Worm (Caenorhabditis elegans) whole organism, dauer: ENCODE measurements around the gene cct-6.

ENCODE experiments used
- unc-62 ChIP-seq: sonication (generic microtip); optimal IDR thresholded peaks from 2 replicates; lab custom pipeline; 2017; ENCODE audit warnings: missing biosample characterization, missing genetic modification reagents, missing genetic modification characterization

Gene cct-6

DNA sequence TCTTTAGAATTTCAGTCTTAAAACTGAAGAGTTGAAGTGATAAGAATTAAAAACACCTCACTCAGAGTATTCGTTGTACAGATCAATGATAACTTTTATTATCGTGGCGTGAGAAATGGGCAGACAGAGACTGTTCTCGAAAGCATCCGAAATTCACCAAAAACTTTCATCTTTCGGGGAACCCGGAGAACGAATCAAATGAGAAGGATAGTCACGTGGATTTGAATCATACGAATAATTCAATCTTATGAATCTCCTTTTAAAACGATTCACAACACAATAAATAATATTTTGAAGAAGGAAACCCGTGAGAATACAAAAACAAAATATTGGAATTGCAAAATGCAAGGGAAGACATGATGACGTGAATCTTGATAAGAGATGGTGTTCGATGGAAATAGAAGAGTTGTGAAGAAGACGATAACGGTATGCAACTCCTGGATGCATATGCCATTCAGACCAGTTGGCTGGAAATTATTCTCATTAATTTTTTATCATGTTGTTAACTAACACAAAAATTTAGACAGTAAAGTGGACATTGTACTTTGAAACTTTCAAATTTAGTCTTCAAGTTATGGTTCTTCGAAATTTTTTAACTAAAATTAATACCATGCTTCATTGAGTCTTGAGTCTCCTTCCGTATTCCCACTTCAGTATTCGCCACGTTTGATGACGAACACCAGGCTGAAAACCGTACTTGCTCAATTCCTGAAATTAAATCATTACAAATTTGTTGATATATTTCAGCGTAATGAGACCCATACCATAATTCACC, 21.6 kb upstream of the cct-6 start:
- no peak for TF ChIP-seq unc-62 (GFP tag; lab: Kevin White, UChicago)

DNA sequence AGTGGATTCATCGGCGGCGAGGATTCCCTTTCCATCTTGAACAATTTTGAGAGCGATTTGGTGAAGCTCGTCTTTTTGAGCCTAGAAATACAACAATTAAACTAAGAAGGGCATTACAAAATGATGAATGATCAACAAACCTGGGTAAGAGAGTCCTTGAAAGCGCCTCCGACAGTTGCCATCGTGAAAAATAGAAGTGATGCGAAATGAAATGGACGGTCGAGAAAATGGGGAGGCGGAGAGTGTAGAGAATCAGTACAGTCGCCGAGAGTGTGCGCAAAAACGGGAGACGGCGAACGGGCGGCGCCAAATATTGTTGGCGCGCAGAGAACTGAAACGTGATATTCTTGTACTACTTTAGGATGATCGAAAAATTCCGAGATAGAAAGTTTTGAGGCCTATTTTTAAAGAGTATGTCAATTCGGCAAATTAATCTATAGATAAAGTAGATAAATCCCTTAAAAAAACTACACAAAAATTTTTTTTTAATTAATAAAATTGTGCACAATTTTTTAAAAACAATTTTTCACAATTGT, 20.7 kb upstream of the cct-6 start, which contains the start of gene aldo-2:
Gene aldo-2 (minus strand): TSS at position 486 of the 536 bp plus-strand sequence.
- TF ChIP-seq unc-62 (GFP tag; lab: Kevin White, UChicago): no peak

ce11 chrIII:5875705-5876104, 20.2 kb upstream of the cct-6 start:
- TF ChIP-seq unc-62 (GFP tag; lab: Kevin White, UChicago): no peak

DNA sequence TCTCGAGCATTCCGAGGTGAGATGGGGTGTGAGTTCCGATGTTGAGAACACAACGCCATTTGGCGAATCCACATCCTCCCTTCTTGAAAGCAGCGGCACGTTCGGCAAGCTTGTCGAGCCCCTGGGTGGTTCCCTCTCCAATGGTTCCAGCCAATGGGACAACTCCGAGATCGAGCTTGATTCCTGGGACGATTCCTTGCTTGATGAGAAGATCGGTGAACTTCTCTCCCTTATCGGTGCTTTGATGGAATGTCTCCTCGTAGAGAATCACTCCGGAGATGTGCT, 19.9 kb upstream of the cct-6 start:
- no peak for TF ChIP-seq unc-62 (GFP tag; lab: Kevin White, UChicago)

ce11 chrIII:5874664-5875417, 19.4 kb upstream of the cct-6 start:
- no peak for TF ChIP-seq unc-62 (GFP tag; lab: Kevin White, UChicago)

DNA sequence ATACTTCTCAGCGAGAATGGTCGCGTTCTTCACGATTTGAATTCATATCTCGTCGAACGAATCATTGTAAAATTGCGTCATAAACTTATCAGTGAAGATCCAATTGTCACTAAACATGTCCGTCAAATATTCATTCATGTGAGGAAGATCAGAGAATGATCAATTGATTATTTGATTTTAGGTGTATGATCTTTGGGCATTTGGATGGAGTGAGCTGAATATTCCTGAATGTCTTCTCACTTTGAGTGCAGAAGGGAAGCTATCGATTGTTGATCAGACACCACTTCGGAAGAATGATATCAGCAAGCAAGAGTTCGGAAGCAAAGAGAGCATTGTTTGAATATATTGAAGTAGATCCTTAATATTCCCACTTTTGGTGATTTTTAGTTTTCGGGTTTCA, 18.8 kb upstream of the cct-6 start:
- no peak for TF ChIP-seq unc-62 (GFP tag; lab: Kevin White, UChicago)

DNA sequence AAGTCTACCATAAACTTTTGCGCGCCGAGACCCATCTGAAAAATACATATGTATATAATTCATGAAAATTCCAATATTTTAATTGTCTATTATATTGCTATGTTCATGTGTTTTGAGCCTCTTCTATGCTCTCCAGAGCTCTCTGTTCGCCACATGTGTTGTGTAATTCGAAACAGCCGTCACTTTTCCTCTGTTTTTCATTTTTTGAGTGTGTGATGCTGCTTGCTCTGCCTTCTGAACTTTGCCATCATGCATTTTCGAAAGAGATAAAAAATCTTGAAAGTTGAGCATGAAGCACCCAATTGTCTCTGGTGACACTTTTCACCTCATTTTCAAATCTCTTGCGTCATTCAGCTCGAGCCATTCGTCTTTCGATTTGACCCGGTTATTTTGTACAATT, 16.8 kb upstream of the cct-6 start:
- no peak for TF ChIP-seq unc-62 (GFP tag; lab: Kevin White, UChicago)

DNA sequence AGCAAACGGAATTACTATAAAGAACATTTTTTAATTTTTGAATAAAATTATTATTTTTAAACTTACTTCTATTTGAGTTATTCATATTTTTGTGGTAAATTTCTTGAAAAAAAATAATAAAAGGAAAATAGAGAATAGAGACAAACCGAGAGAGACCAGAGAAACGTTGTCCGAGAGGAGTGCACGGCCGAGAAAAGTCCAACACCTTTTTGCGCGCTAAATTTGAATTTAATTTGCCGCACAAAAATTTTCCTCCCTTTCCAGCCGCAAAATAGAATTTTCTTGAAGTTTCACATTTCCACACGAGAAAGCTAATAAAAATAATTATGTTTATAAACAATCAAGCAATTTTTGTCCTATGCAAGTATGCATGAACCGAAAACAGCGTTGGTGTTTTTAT, 16.3 kb upstream of the cct-6 start, which contains the start of the genes F01F1.11 and F01F1.3:
Gene F01F1.11 (minus strand): TSS at position 118 of the 400 bp plus-strand sequence.
Gene F01F1.3 (plus strand): TSS at position 179 of the 400 bp plus-strand sequence.
- no peak for TF ChIP-seq unc-62 (GFP tag; lab: Kevin White, UChicago)

DNA sequence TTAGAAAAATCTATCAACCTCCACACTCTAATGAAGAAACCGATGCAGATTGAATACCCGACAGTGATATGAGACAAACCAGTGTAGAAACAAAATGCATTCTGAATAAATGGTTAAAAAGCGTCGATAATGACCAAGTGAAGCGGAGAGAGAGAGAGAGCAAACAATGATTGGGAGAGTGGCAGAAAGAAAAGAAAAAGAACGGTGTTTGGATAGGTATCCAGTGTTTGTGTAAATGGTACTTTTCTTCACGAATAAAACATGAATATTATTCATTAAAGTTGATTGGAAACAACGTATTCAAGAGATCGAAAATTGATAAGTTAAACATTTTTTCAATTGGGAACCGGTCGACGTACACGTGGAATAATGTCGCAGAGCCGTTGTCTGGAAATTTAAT, 13.9 kb upstream of the cct-6 start, which contains the start of gene F01F1.15:
Gene F01F1.15 (minus strand): TSS at position 101 of the 400 bp plus-strand sequence.
- TF ChIP-seq unc-62 (GFP tag; lab: Kevin White, UChicago): no peak

DNA sequence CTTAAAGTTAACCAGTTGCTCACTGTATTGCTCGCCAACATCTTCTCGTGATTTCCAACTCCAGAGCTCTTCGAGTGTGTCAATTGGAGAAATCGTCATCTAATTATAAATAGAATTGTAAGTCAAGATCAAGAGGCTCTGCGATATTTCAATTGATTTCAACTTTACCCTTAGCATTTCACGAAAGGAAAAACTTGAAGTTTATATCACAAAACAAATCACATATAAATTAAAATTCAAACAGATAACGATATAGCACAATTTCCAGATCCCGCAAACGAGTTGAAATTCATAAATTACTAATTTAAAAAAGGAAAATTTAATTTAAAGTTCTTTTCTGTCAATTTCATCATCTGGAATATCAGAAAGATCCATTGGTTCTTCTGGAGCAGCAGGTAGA, 12.9 kb upstream of the cct-6 start, which contains the start of gene eng-1:
Gene eng-1 (minus strand): TSS at position 101 of the 400 bp plus-strand sequence.
- TF ChIP-seq unc-62 (GFP tag; lab: Kevin White, UChicago): no peak

- no peak for TF ChIP-seq unc-62 (GFP tag; lab: Kevin White, UChicago)
Measured at ce11 chrIII:5864270-5864669, 8.8 kb upstream of the cct-6 start, which contains the start of gene rabn-5. Gene rabn-5 (plus strand): TSS chrIII:5864553.

- TF ChIP-seq unc-62 (GFP tag; lab: Kevin White, UChicago): no peak
Measured at ce11 chrIII:5863774-5864173, 8.3 kb upstream of the cct-6 start, which contains the start of gene dnpp-1. Gene dnpp-1 (minus strand): TSS chrIII:5863803.

ce11 chrIII:5859008-5859407, 3.5 kb upstream of the cct-6 start, which contains the start of gene dpf-4:
Gene dpf-4 (plus strand): TSS chrIII:5859308.
- no peak for TF ChIP-seq unc-62 (GFP tag; lab: Kevin White, UChicago)

DNA sequence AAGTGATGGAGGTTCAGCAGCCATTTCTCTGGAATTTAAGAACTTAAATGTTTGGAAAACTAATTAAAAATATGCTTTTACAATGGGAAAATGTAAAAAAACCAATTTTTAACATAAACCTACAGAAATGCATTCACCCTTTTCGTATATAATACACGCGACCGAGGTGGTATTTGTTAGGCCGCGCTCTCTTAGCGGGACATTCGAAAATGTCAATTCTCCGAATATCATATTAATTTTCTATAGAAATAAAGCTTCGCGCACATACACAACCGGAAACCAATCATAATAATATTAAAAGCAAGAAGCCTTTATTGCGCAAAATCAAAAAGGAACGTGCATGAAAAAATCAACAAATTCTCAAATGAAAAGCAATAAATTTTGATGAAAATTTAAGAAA, 2.2 kb downstream of the cct-6 start, which contains the start of gene ddx-23:
Gene ddx-23 (minus strand): TSS at position 30 of the 400 bp plus-strand sequence.
- no peak for TF ChIP-seq unc-62 (GFP tag; lab: Kevin White, UChicago)

DNA sequence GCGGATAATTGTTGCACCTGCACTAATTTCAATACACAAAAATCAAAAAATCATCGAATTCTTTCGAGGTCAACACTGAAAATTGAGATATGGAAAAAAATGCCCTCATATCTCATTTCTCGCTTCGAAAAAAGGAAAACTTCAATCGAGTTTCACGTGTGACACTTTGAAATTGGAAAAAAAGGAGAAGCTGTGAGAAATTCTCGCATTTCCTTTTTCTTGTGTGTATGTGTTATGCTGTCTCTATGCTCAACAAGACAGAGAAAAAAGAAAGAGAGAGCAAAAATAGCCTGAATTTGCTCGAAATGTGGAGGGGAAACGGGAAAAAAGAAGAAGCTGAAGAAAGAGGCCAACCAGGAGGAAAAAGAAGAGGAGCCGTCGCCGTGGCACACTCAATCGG, 9.1 kb downstream of the cct-6 start:
- no peak for TF ChIP-seq unc-62 (GFP tag; lab: Kevin White, UChicago)

- no peak for TF ChIP-seq unc-62 (GFP tag; lab: Kevin White, UChicago)
Measured at ce11 chrIII:5845483-5845882, 10.0 kb downstream of the cct-6 start.
